Worm (Caenorhabditis elegans) whole organism, early embryonic: Measurements from ENCODE around the gene sri-29.

Experiments used
- F13C5.2 ChIP-seq: sonication (generic microtip); optimal IDR thresholded peaks from 2 replicates; lab custom pipeline; 2017; ENCODE audit warnings: mild to moderate bottlenecking, missing genetic modification characterization, inconsistent platforms, missing compliant biosample characterization
- aly-1 ChIP-seq: sonication (generic microtip); optimal IDR thresholded peaks from 2 replicates; lab custom pipeline; 2016; ENCODE audit warnings: missing genetic modification characterization, missing compliant biosample characterization
- ama-1 ChIP-seq: fragments of 150-350 bp; optimal IDR thresholded peaks from 2 replicates; lab custom pipeline; 2014
- ceh-36 ChIP-seq: sonication (generic microtip); optimal IDR thresholded peaks from 2 replicates; lab custom pipeline; 2016; ENCODE audit warnings: missing genetic modification characterization, inconsistent platforms, missing compliant biosample characterization
- hmbx-1 ChIP-seq: sonication (generic microtip); optimal IDR thresholded peaks from 2 replicates; lab custom pipeline; 2016; ENCODE audit warnings: mild to moderate bottlenecking, missing genetic modification characterization, missing compliant biosample characterization
- hmg-4 ChIP-seq: fragments of 200-800 bp; sonication (Bioruptor generic); optimal IDR thresholded peaks from 2 replicates; lab custom pipeline; 2018; ENCODE audit warnings: mild to moderate bottlenecking, missing genetic modification characterization, missing compliant biosample characterization
- tbx-11 ChIP-seq: fragments of 200-800 bp; sonication (Bioruptor generic); IDR thresholded peaks from 2 replicates; pipeline ENCODE4 v1.3.6; 2022; ENCODE audit warnings: missing genetic modification characterization, missing compliant biosample characterization

ce11 chrII:3045422-3045821, 1.3 kb downstream of the sri-29 start:
- TF ChIP-seq ama-1 (lab: Kevin White, UChicago), result no peak
- no peak for TF ChIP-seq aly-1 (tag; lab: Kevin White, UChicago)
- no peak for TF ChIP-seq hmbx-1 (tag; lab: Kevin White, UChicago)
- TF ChIP-seq tbx-11 (GFP tag; lab: Robert Waterston, UW), result no peak
- no peak for TF ChIP-seq ceh-36 (tag; lab: Kevin White, UChicago)
- TF ChIP-seq hmg-4 (GFP tag; lab: Kevin White, UChicago), result no peak
- TF ChIP-seq F13C5.2 (tag; lab: Kevin White, UChicago), result no peak
